Worm (Caenorhabditis elegans) whole organism, L2 larva: ENCODE measurements around the gene fbxa-214.

Source experiments
- C34F6.9 ChIP-seq: fragments of 150-350 bp; optimal IDR thresholded peaks from 2 replicates; lab custom pipeline; 2014; ENCODE audit warnings: missing biosample characterization, missing genetic modification characterization
- F13H6.1 ChIP-seq: sonication (generic microtip); optimal IDR thresholded peaks from 2 replicates; lab custom pipeline; 2016; ENCODE audit warnings: missing genetic modification characterization, missing compliant biosample characterization
- R02D3.7 ChIP-seq: fragments of 150-350 bp; optimal IDR thresholded peaks from 2 replicates; lab custom pipeline; 2014; ENCODE audit warnings: missing biosample characterization, missing genetic modification characterization
- ZK546.5 ChIP-seq: sonication (generic microtip); optimal IDR thresholded peaks from 2 replicates; lab custom pipeline; 2017; ENCODE audit warnings: missing biosample characterization, missing genetic modification characterization
- alr-1 ChIP-seq: fragments of 150-350 bp; optimal IDR thresholded peaks from 2 replicates; lab custom pipeline; 2014; ENCODE audit warnings: missing biosample characterization, missing genetic modification characterization
- aly-2 ChIP-seq: fragments of 150-350 bp; optimal IDR thresholded peaks from 2 replicates; lab custom pipeline; 2014; ENCODE audit warnings: missing biosample characterization, missing genetic modification characterization
- ama-1 ChIP-seq: fragments of 150-350 bp; optimal IDR thresholded peaks from 2 replicates; lab custom pipeline; 2018; ENCODE audit warnings: inconsistent platforms
- ceh-16 ChIP-seq: fragments of 150-350 bp; optimal IDR thresholded peaks from 2 replicates; lab custom pipeline; 2014; ENCODE audit warnings: missing biosample characterization, missing genetic modification characterization
- ceh-82 ChIP-seq: fragments of 150-350 bp; optimal IDR thresholded peaks from 2 replicates; lab custom pipeline; 2014; ENCODE audit warnings: missing biosample characterization, missing genetic modification characterization
- crh-2 ChIP-seq: sonication (generic microtip); optimal IDR thresholded peaks from 2 replicates; lab custom pipeline; 2017; ENCODE audit warnings: missing biosample characterization, missing genetic modification characterization
- dmd-4 ChIP-seq: sonication (generic microtip); optimal IDR thresholded peaks from 2 replicates; lab custom pipeline; 2017; ENCODE audit warnings: missing biosample characterization, missing genetic modification characterization
- egl-27 ChIP-seq: sonication (generic microtip); optimal IDR thresholded peaks from 3 replicates; lab custom pipeline; 2017; ENCODE audit warnings: missing biosample characterization, missing genetic modification reagents, missing genetic modification characterization
- elt-1 ChIP-seq: fragments of 150-350 bp; optimal IDR thresholded peaks from 2 replicates; lab custom pipeline; 2014; ENCODE audit warnings: missing biosample characterization, missing genetic modification characterization
- gmeb-1 ChIP-seq: fragments of 150-350 bp; optimal IDR thresholded peaks from 2 replicates; lab custom pipeline; 2014; ENCODE audit warnings: missing biosample characterization, missing genetic modification characterization
- lin-11 ChIP-seq: fragments of 150-350 bp; sonication (generic microtip); optimal IDR thresholded peaks from 2 replicates; lab custom pipeline; 2014; ENCODE audit warnings: missing biosample characterization, missing genetic modification characterization, inconsistent platforms, mixed read lengths
- lin-13 ChIP-seq: fragments of 150-350 bp; optimal IDR thresholded peaks from 2 replicates; lab custom pipeline; 2014; ENCODE audit warnings: missing biosample characterization, missing genetic modification reagents, missing genetic modification characterization
- lin-39 ChIP-seq: fragments of 150-350 bp; optimal IDR thresholded peaks from 2 replicates; lab custom pipeline; 2014; ENCODE audit warnings: missing biosample characterization, missing genetic modification reagents, missing genetic modification characterization
- lsy-2 ChIP-seq, 2 experiments: fragments of 150-350 bp in 1 of 2; sonication (generic microtip) in 1 of 2; optimal IDR thresholded peaks; 2 replicates each; lab custom pipeline; 2014 to 2017; ENCODE audit warnings: missing biosample characterization in 2 of 2, missing genetic modification characterization in 2 of 2
- mab-5 ChIP-seq: fragments of 150-350 bp; optimal IDR thresholded peaks from 2 replicates; lab custom pipeline; 2014; ENCODE audit warnings: missing biosample characterization, missing genetic modification characterization
- mdl-1 ChIP-seq, 2 experiments: fragments of 150-350 bp in 1 of 2; sonication (generic microtip) in 1 of 2; optimal IDR thresholded peaks; 2 replicates each; lab custom pipeline; 2017; ENCODE audit warnings: missing biosample characterization in 2 of 2, missing genetic modification characterization in 2 of 2
- nhr-10 ChIP-seq: sonication (generic microtip); optimal IDR thresholded peaks from 2 replicates; lab custom pipeline; 2017; ENCODE audit warnings: missing biosample characterization, missing genetic modification characterization
- nhr-11 ChIP-seq: fragments of 150-350 bp; optimal IDR thresholded peaks from 2 replicates; lab custom pipeline; 2014; ENCODE audit warnings: missing biosample characterization, missing genetic modification characterization
- nhr-12 ChIP-seq: fragments of 150-350 bp; optimal IDR thresholded peaks from 2 replicates; lab custom pipeline; 2014; ENCODE audit warnings: missing biosample characterization, missing genetic modification characterization
- nhr-129 ChIP-seq: fragments of 150-350 bp; optimal IDR thresholded peaks from 2 replicates; lab custom pipeline; 2014; ENCODE audit warnings: missing biosample characterization, missing genetic modification characterization
- nhr-21 ChIP-seq: fragments of 150-350 bp; optimal IDR thresholded peaks from 2 replicates; lab custom pipeline; 2014; ENCODE audit warnings: missing biosample characterization, missing genetic modification characterization
- nhr-23 ChIP-seq: fragments of 150-350 bp; optimal IDR thresholded peaks from 2 replicates; lab custom pipeline; 2014; ENCODE audit warnings: missing biosample characterization, missing genetic modification reagents, missing genetic modification characterization
- nhr-237 ChIP-seq: fragments of 150-350 bp; optimal IDR thresholded peaks from 2 replicates; lab custom pipeline; 2014; ENCODE audit warnings: missing biosample characterization, missing genetic modification characterization
- nhr-25 ChIP-seq: fragments of 150-350 bp; sonication (generic microtip); optimal IDR thresholded peaks from 3 replicates; lab custom pipeline; 2014; ENCODE audit warnings: missing biosample characterization, missing genetic modification characterization
- nhr-6 ChIP-seq: fragments of 150-350 bp; optimal IDR thresholded peaks from 2 replicates; lab custom pipeline; 2014; ENCODE audit warnings: missing biosample characterization, missing genetic modification characterization
- peb-1 ChIP-seq: fragments of 150-350 bp; optimal IDR thresholded peaks from 2 replicates; lab custom pipeline; 2014; ENCODE audit warnings: missing biosample characterization, missing genetic modification characterization
- sem-4 ChIP-seq: fragments of 150-350 bp; optimal IDR thresholded peaks from 2 replicates; lab custom pipeline; 2014; ENCODE audit warnings: missing biosample characterization, missing genetic modification reagents, missing genetic modification characterization
- skn-1 ChIP-seq: sonication (generic microtip); optimal IDR thresholded peaks from 2 replicates; lab custom pipeline; 2017; ENCODE audit warnings: missing biosample characterization, missing genetic modification characterization
- sma-3 ChIP-seq: sonication (generic microtip); optimal IDR thresholded peaks from 2 replicates; lab custom pipeline; 2016; ENCODE audit warnings: missing genetic modification reagents, missing genetic modification characterization, missing compliant biosample characterization
- sma-9 ChIP-seq, 2 experiments: fragments of 150-350 bp in 1 of 2; sonication (generic microtip) in 1 of 2; optimal IDR thresholded peaks; 2 replicates each; lab custom pipeline; 2014 to 2016; ENCODE audit warnings: missing genetic modification characterization in 2 of 2, mild to moderate bottlenecking in 1 of 2, missing biosample characterization in 1 of 2, missing compliant biosample characterization in 1 of 2, missing genetic modification reagents in 1 of 2, moderate library complexity in 1 of 2
- snpc-4 ChIP-seq: fragments of 150-350 bp; optimal IDR thresholded peaks from 2 replicates; lab custom pipeline; 2014; ENCODE audit warnings: missing biosample characterization, missing genetic modification characterization
- unc-55 ChIP-seq: fragments of 150-350 bp; sonication (generic microtip); optimal IDR thresholded peaks from 3 replicates; lab custom pipeline; 2014; ENCODE audit warnings: missing biosample characterization, missing genetic modification reagents, missing genetic modification characterization
- unc-62 ChIP-seq: fragments of 150-350 bp; optimal IDR thresholded peaks from 2 replicates; lab custom pipeline; 2014; ENCODE audit warnings: missing biosample characterization, missing genetic modification reagents, missing genetic modification characterization
- zag-1 ChIP-seq: fragments of 150-350 bp; optimal IDR thresholded peaks from 2 replicates; lab custom pipeline; 2014; ENCODE audit warnings: missing biosample characterization, missing genetic modification characterization
- ztf-1 ChIP-seq: fragments of 200-800 bp; sonication (Bioruptor generic); conservative IDR thresholded peaks from 2 replicates; pipeline ENCODE4 v1.3.6; 2022; ENCODE audit warnings: missing genetic modification characterization, missing compliant biosample characterization

fbxa-214 gene

ce11 chrV:6100492-6101004 is 30.7 kb upstream of the fbxa-214 start, which contains the start of gene crt-1 (continued):
- no peak for TF ChIP-seq nhr-237 (tag; lab: Kevin White, UChicago)
- no peak for TF ChIP-seq lin-39 (tag; lab: Kevin White, UChicago)
- peak; percentile 93 for TF ChIP-seq nhr-129 (tag; lab: Kevin White, UChicago)
- no peak for TF ChIP-seq ztf-1 (GFP tag; lab: Robert Waterston, UW)
- no peak for TF ChIP-seq nhr-23 (tag; lab: Kevin White, UChicago)
- TF ChIP-seq nhr-25 (tag; lab: Kevin White, UChicago), result peak; percentile 76
- TF ChIP-seq ama-1 (lab: Kevin White, UChicago), result peak; percentile 79
- TF ChIP-seq nhr-10 (tag; lab: Kevin White, UChicago), result peak; percentile 46
- peak; percentile 57 for TF ChIP-seq snpc-4

ce11 chrV:6099634-6100033 is 29.8 kb upstream of the fbxa-214 start:
- TF ChIP-seq nhr-129 (tag; lab: Kevin White, UChicago), result no peak
- no peak for TF ChIP-seq nhr-21 (tag; lab: Kevin White, UChicago)
- TF ChIP-seq aly-2, result no peak
- no peak for TF ChIP-seq lin-39 (tag; lab: Kevin White, UChicago)
- TF ChIP-seq nhr-23 (tag; lab: Kevin White, UChicago), result no peak
- no peak for TF ChIP-seq C34F6.9 (tag; lab: Kevin White, UChicago)
- TF ChIP-seq sma-3 (GFP tag; lab: Kevin White, UChicago), result no peak
- no peak for TF ChIP-seq nhr-25 (tag; lab: Kevin White, UChicago)
- no peak for TF ChIP-seq ceh-82
- no peak for TF ChIP-seq zag-1 (tag; lab: Kevin White, UChicago)
- no peak for TF ChIP-seq egl-27 (tag; lab: Kevin White, UChicago)
- no peak for TF ChIP-seq dmd-4 (tag; lab: Kevin White, UChicago)
- TF ChIP-seq mdl-1 (tag; optimal IDR thresholded peaks at IDR 0.05; lab: Kevin White, UChicago), result no peak
- TF ChIP-seq unc-55, result no peak
- no peak for TF ChIP-seq ceh-16 (tag; lab: Kevin White, UChicago)
- TF ChIP-seq ZK546.5, result no peak
- no peak for TF ChIP-seq sem-4 (tag; lab: Kevin White, UChicago)

- TF ChIP-seq gmeb-1 (tag; lab: Kevin White, UChicago), result peak; percentile 28
- peak; percentile 4 for TF ChIP-seq nhr-11 (tag; lab: Kevin White, UChicago)
- peak; percentile 51 for TF ChIP-seq crh-2
- TF ChIP-seq ZK546.5, result no peak
- TF ChIP-seq ama-1 (lab: Kevin White, UChicago), result peak; percentile 58
- peak in 1 of 2 experiments; percentile 39 for TF ChIP-seq lsy-2 (tag; optimal IDR thresholded peaks at IDR 0.05; lab: Kevin White, UChicago)
- TF ChIP-seq lin-13, result no peak
- peak; percentile 22 for TF ChIP-seq sma-9 (GFP tag; optimal IDR thresholded peaks at IDR 0.05; lab: Kevin White, UChicago)
- TF ChIP-seq sma-9 (tag; optimal IDR thresholded peaks at IDR 0.05; lab: Kevin White, UChicago), result no peak
- TF ChIP-seq F13H6.1 (tag; lab: Kevin White, UChicago), result no peak
- no peak for TF ChIP-seq zag-1 (tag; lab: Kevin White, UChicago)
- TF ChIP-seq, all 48 proteins: peak for 6
These were observed 28.9 kb upstream of the fbxa-214 start for ce11 chrV:6098755-6099155.

DNA sequence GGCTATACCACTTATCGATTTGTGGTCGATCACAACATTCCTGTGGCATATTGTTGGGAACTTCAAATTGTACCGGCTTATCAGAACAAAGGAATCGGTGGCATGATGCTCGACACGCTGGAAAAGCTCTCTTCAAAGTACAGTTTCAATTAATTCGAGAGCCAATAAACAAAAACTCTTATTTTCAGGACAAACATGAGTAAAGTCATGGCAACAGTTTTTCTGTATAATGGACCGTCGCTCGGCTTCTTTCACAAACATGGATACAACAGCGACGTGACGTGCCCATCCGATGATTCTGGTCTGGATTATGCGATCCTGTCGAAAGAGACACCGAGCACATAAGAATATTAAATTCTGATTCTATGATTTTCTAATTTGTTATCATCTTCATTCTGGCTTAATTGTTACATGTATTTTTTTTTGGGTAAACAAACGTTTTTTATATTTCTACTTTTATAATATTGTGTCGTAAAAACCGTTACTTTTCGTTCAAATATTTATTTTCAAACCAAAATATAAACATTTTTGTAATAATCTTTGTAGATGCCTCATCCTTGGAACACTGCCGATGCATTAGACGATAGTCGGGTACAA is 26.8 kb upstream of the fbxa-214 start, which contains the start of gene smut-1:
Gene smut-1, plus strand, starts transcription at position 547 of the 597 bp plus-strand sequence.
- no peak for TF ChIP-seq egl-27 (tag; lab: Kevin White, UChicago)
- no peak for TF ChIP-seq gmeb-1 (tag; lab: Kevin White, UChicago)
- no peak for TF ChIP-seq unc-62 (GFP tag; lab: Kevin White, UChicago)
- TF ChIP-seq lin-11 (tag; lab: Kevin White, UChicago), result no peak
- TF ChIP-seq alr-1 (tag; lab: Kevin White, UChicago), result no peak
- no peak for TF ChIP-seq R02D3.7
- no peak for TF ChIP-seq nhr-12 (tag; lab: Kevin White, UChicago)

ce11 chrV:6095829-6096228 is 26.0 kb upstream of the fbxa-214 start, which contains the start of gene Y38A10A.7:
Gene Y38A10A.7, plus strand, starts transcription at chrV:6096197.
- TF ChIP-seq snpc-4 (no peak), mab-5 (tag; lab: Kevin White, UChicago) (no peak), nhr-21 (tag; lab: Kevin White, UChicago) (no peak), unc-55 (peak; percentile 36), egl-27 (tag; lab: Kevin White, UChicago) (no peak), nhr-6 (tag; lab: Kevin White, UChicago) (no peak), ama-1 (lab: Kevin White, UChicago) (no peak), crh-2 (peak; percentile 9), lin-39 (tag; lab: Kevin White, UChicago) (no peak), C34F6.9 (tag; lab: Kevin White, UChicago) (peak; percentile 61), peb-1 (no peak), sma-9 (GFP tag; optimal IDR thresholded peaks at IDR 0.05; lab: Kevin White, UChicago) (no peak), sma-9 (tag; optimal IDR thresholded peaks at IDR 0.05; lab: Kevin White, UChicago) (no peak), elt-1 (tag; lab: Kevin White, UChicago) (no peak), lin-11 (tag; lab: Kevin White, UChicago) (no peak), nhr-12 (tag; lab: Kevin White, UChicago) (no peak), mdl-1 (tag; optimal IDR thresholded peaks at IDR 0.05; lab: Kevin White, UChicago) (no peak), F13H6.1 (tag; lab: Kevin White, UChicago) (no peak), lin-13 (no peak), nhr-23 (tag; lab: Kevin White, UChicago) (no peak), nhr-10 (tag; lab: Kevin White, UChicago) (no peak), sem-4 (tag; lab: Kevin White, UChicago) (no peak), dmd-4 (tag; lab: Kevin White, UChicago) (no peak), skn-1 (no peak), alr-1 (tag; lab: Kevin White, UChicago) (no peak), nhr-11 (tag; lab: Kevin White, UChicago) (no peak), gmeb-1 (tag; lab: Kevin White, UChicago) (peak; percentile 8), unc-62 (GFP tag; lab: Kevin White, UChicago) (no peak), lsy-2 (tag; optimal IDR thresholded peaks at IDR 0.05; lab: Kevin White, UChicago) (peak in 1 of 2 experiments; percentile 47), ceh-82 (no peak)
